Worm (Caenorhabditis elegans) whole organism, L1 larva: ENCODE results near the gene npl-10.

ENCODE experiments used
- F16B12.6 ChIP-seq: fragments of 150-350 bp; optimal IDR thresholded peaks from 2 replicates; lab custom pipeline; 2014; ENCODE audit warnings: missing biosample characterization, missing genetic modification characterization
- ceh-88 ChIP-seq: fragments of 200-800 bp; sonication (Bioruptor generic); IDR thresholded peaks from 2 replicates; pipeline ENCODE4 v1.3.6; 2022; ENCODE audit warnings: missing genetic modification characterization, missing compliant biosample characterization
- elt-2 ChIP-seq: sonication (generic microtip); optimal IDR thresholded peaks from 2 replicates; lab custom pipeline; 2016; ENCODE audit warnings: missing genetic modification characterization, mild to moderate bottlenecking, inconsistent platforms, missing compliant biosample characterization, missing genetic modification reagents
- lin-13 ChIP-seq: fragments of 150-350 bp; optimal IDR thresholded peaks from 2 replicates; lab custom pipeline; 2014; ENCODE audit warnings: missing biosample characterization, missing genetic modification reagents, missing genetic modification characterization
- lin-39 ChIP-seq: fragments of 150-350 bp; optimal IDR thresholded peaks from 2 replicates; lab custom pipeline; 2014; ENCODE audit warnings: missing biosample characterization, missing genetic modification reagents, missing genetic modification characterization
- nhr-20 ChIP-seq: sonication (generic microtip); optimal IDR thresholded peaks from 2 replicates; lab custom pipeline; 2016; ENCODE audit warnings: mild to moderate bottlenecking, missing genetic modification characterization, missing compliant biosample characterization

DNA sequence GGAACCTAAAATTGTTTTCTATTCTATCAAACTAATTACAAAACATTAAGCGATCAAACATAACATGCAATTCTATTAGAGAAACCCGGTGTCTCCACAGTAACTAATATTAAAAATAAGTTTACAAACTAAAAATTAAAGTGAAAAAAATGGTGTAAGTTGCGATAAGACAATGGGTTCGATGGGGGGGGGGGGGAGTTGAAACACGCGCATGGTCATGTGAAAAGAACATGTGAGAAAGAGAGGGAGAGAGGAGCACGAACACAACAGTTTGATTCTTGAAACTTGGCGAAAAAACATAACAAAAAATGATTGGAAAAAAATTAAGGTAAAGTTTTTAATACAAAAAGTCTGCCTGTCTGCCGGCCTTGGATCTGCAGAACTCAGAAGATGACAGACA is 41.3 kb upstream of the npl-10 start:
- TF ChIP-seq nhr-20 (tag; lab: Kevin White, UChicago) (no peak), lin-13 (GFP tag; lab: Kevin White, UChicago) (no peak), lin-39 (tag; lab: Kevin White, UChicago) (no peak), elt-2 (tag; lab: Kevin White, UChicago) (no peak), ceh-88 (GFP tag; lab: Robert Waterston, UW) (no peak), F16B12.6 (tag; lab: Kevin White, UChicago) (no peak)
